Fruit fly (Drosophila melanogaster) whole organism, prepupa: Measurements from ENCODE around the gene MFS9.

ENCODE experiments used
- Blimp-1 ChIP-seq: fragments of 200-800 bp; sonication (Bioruptor generic); optimal IDR thresholded peaks from 3 replicates; lab custom pipeline; 2017; ENCODE audit warnings: missing biosample characterization, missing genetic modification characterization, mild to moderate bottlenecking, moderate library complexity, missing genetic modification reagents
- CG10631 ChIP-seq: fragments of 200-800 bp; sonication (Bioruptor generic); optimal IDR thresholded peaks from 2 replicates; lab custom pipeline; 2016; ENCODE audit warnings: missing biosample characterization, missing genetic modification characterization
- CG10669 ChIP-seq: fragments of 200-800 bp; sonication (Bioruptor generic); optimal IDR thresholded peaks from 3 replicates; lab custom pipeline; 2018; ENCODE audit warnings: missing biosample characterization, mild to moderate bottlenecking, missing genetic modification characterization, moderate library complexity
- CG11294 ChIP-seq: fragments of 200-800 bp; sonication (Bioruptor generic); IDR thresholded peaks from 2 replicates; pipeline ENCODE4 v1.3.6; 2022; ENCODE audit warnings: missing biosample characterization, missing genetic modification characterization
- CG11762 ChIP-seq: fragments of 200-800 bp; sonication (Bioruptor generic); optimal IDR thresholded peaks from 3 replicates; lab custom pipeline; 2016; ENCODE audit warnings: missing biosample characterization, missing genetic modification characterization; ENCODE audit not compliant: insufficient read depth
- CG11902 ChIP-seq: fragments of 200-800 bp; sonication (Bioruptor generic); optimal IDR thresholded peaks from 3 replicates; lab custom pipeline; 2016; ENCODE audit warnings: missing biosample characterization, missing genetic modification characterization
- CG15336 ChIP-seq: fragments of 200-800 bp; sonication (Bioruptor generic); IDR thresholded peaks from 2 replicates; pipeline ENCODE4 v1.3.6; 2022; ENCODE audit warnings: missing biosample characterization, missing genetic modification characterization
- CG1621 ChIP-seq: fragments of 200-800 bp; sonication (Bioruptor generic); optimal IDR thresholded peaks from 3 replicates; lab custom pipeline; 2018; ENCODE audit warnings: missing biosample characterization, mild to moderate bottlenecking, missing genetic modification characterization
- CG16779 ChIP-seq: fragments of 200-800 bp; sonication (Bioruptor generic); optimal IDR thresholded peaks from 3 replicates; lab custom pipeline; 2017; ENCODE audit warnings: missing biosample characterization, mild to moderate bottlenecking, missing genetic modification characterization
- CG3032 ChIP-seq: fragments of 200-800 bp; optimal IDR thresholded peaks from 2 replicates; lab custom pipeline; 2019; ENCODE audit warnings: missing biosample characterization, mild to moderate bottlenecking, missing genetic modification characterization, moderate library complexity
- CG31627 ChIP-seq: fragments of 200-800 bp; sonication (Bioruptor generic); optimal IDR thresholded peaks from 3 replicates; lab custom pipeline; 2016; ENCODE audit warnings: missing biosample characterization, missing genetic modification characterization
- CG32006 ChIP-seq: fragments of 200-800 bp; sonication (Bioruptor generic); optimal IDR thresholded peaks from 3 replicates; lab custom pipeline; 2017; ENCODE audit warnings: missing biosample characterization, mild to moderate bottlenecking, missing genetic modification characterization
- CG34406 ChIP-seq: fragments of 200-800 bp; sonication (Bioruptor generic); optimal IDR thresholded peaks from 3 replicates; lab custom pipeline; 2016; ENCODE audit warnings: missing biosample characterization, missing genetic modification characterization
- CG3919 ChIP-seq: fragments of 200-800 bp; sonication (Bioruptor generic); optimal IDR thresholded peaks from 3 replicates; lab custom pipeline; 2016; ENCODE audit warnings: missing biosample characterization, missing genetic modification characterization
- CG6163 ChIP-seq: fragments of 200-800 bp; sonication (Bioruptor generic); IDR thresholded peaks from 3 replicates; pipeline ENCODE4 v1.3.6; 2022; ENCODE audit warnings: missing biosample characterization, missing genetic modification characterization
- CG6276 ChIP-seq: fragments of 200-800 bp; sonication (Bioruptor generic); optimal IDR thresholded peaks from 2 replicates; lab custom pipeline; 2017; ENCODE audit warnings: missing biosample characterization, mild to moderate bottlenecking, missing genetic modification characterization
- CG6808 ChIP-seq: fragments of 200-800 bp; sonication (Bioruptor generic); optimal IDR thresholded peaks from 3 replicates; lab custom pipeline; 2017; ENCODE audit warnings: missing biosample characterization, missing genetic modification characterization, mild to moderate bottlenecking, moderate library complexity, missing genetic modification reagents
- CG6854 ChIP-seq: fragments of 200-800 bp; sonication (Bioruptor generic); optimal IDR thresholded peaks from 2 replicates; lab custom pipeline; 2017; ENCODE audit warnings: missing biosample characterization, mild to moderate bottlenecking, missing genetic modification characterization
- CG7368 ChIP-seq: fragments of 200-800 bp; sonication (Bioruptor generic); optimal IDR thresholded peaks from 3 replicates; lab custom pipeline; 2016; ENCODE audit warnings: missing biosample characterization, missing genetic modification characterization
- CG8119 ChIP-seq: fragments of 200-800 bp; sonication (Bioruptor generic); IDR thresholded peaks from 3 replicates; pipeline ENCODE4 v1.3.6; 2022; ENCODE audit warnings: missing biosample characterization, missing genetic modification characterization
- CG8319 ChIP-seq: fragments of 200-800 bp; sonication (Bioruptor generic); optimal IDR thresholded peaks from 3 replicates; lab custom pipeline; 2016; ENCODE audit warnings: missing biosample characterization, missing genetic modification characterization
- CG8632 ChIP-seq: fragments of 200-800 bp; sonication (Bioruptor generic); optimal IDR thresholded peaks from 3 replicates; lab custom pipeline; 2016; ENCODE audit warnings: missing biosample characterization, missing genetic modification characterization
- CG9139 ChIP-seq: fragments of 200-800 bp; sonication (Bioruptor generic); optimal IDR thresholded peaks from 3 replicates; lab custom pipeline; 2017; ENCODE audit warnings: missing biosample characterization, mild to moderate bottlenecking, missing genetic modification characterization
- Eip75B ChIP-seq: fragments of 200-800 bp; sonication (Bioruptor generic); optimal IDR thresholded peaks from 3 replicates; lab custom pipeline; 2016; ENCODE audit warnings: missing biosample characterization, missing genetic modification characterization
- Eip78C ChIP-seq: fragments of 200-800 bp; sonication (Bioruptor generic); peaks from one replicate; lab custom pipeline; 2016; ENCODE audit warnings: missing biosample characterization, missing genetic modification characterization
- Ets21C ChIP-seq: fragments of 200-800 bp; sonication (Bioruptor generic); optimal IDR thresholded peaks from 3 replicates; lab custom pipeline; 2016; ENCODE audit warnings: missing biosample characterization, missing genetic modification characterization
- Ets96B ChIP-seq: fragments of 200-800 bp; optimal IDR thresholded peaks from 2 replicates; lab custom pipeline; 2019; ENCODE audit warnings: missing biosample characterization, mild to moderate bottlenecking, missing genetic modification characterization, moderate library complexity
- Gug ChIP-seq: fragments of 200-800 bp; sonication (Bioruptor generic); IDR thresholded peaks from 2 replicates; pipeline ENCODE4 v1.3.6; 2022; ENCODE audit warnings: missing biosample characterization, missing genetic modification characterization
- Hr38 ChIP-seq: sonication (Bioruptor generic); optimal IDR thresholded peaks from 2 replicates; lab custom pipeline; 2016; ENCODE audit warnings: missing biosample characterization, missing genetic modification characterization
- Hr39 ChIP-seq: fragments of 200-800 bp; sonication (Bioruptor generic); optimal IDR thresholded peaks from 2 replicates; lab custom pipeline; 2016; ENCODE audit warnings: missing biosample characterization, missing genetic modification characterization
- Hr4 ChIP-seq: fragments of 200-800 bp; sonication (Bioruptor generic); optimal IDR thresholded peaks from 3 replicates; lab custom pipeline; 2016; ENCODE audit warnings: missing biosample characterization, missing genetic modification characterization
- Lpt ChIP-seq: fragments of 200-800 bp; sonication (Bioruptor generic); optimal IDR thresholded peaks from 3 replicates; lab custom pipeline; 2016; ENCODE audit warnings: missing biosample characterization, missing genetic modification characterization
- Met ChIP-seq: fragments of 200-800 bp; sonication (Bioruptor generic); optimal IDR thresholded peaks from 3 replicates; lab custom pipeline; 2016; ENCODE audit warnings: missing biosample characterization, missing genetic modification characterization
- OdsH ChIP-seq: fragments of 200-800 bp; sonication (Bioruptor generic); optimal IDR thresholded peaks from 3 replicates; lab custom pipeline; 2016; ENCODE audit warnings: missing biosample characterization, missing genetic modification characterization
- Smox ChIP-seq: fragments of 200-800 bp; sonication (Bioruptor generic); optimal IDR thresholded peaks from 3 replicates; lab custom pipeline; 2016; ENCODE audit warnings: missing biosample characterization, missing genetic modification characterization
- Sox102F ChIP-seq: fragments of 200-800 bp; sonication (Bioruptor generic); optimal IDR thresholded peaks from 2 replicates; lab custom pipeline; 2016; ENCODE audit warnings: missing biosample characterization, mild to moderate bottlenecking, missing genetic modification characterization
- Sox14 ChIP-seq: fragments of 200-800 bp; sonication (Bioruptor generic); optimal IDR thresholded peaks from 3 replicates; lab custom pipeline; 2016; ENCODE audit warnings: missing biosample characterization, missing genetic modification characterization
- Sox15 ChIP-seq: fragments of 200-800 bp; sonication (Bioruptor generic); optimal IDR thresholded peaks from 3 replicates; lab custom pipeline; 2016; ENCODE audit warnings: missing biosample characterization, missing genetic modification characterization
- achi ChIP-seq: fragments of 200-800 bp; sonication (Bioruptor generic); optimal IDR thresholded peaks from 3 replicates; lab custom pipeline; 2016; ENCODE audit warnings: missing biosample characterization, missing genetic modification characterization
- acj6 ChIP-seq: fragments of 200-800 bp; sonication (Bioruptor generic); optimal IDR thresholded peaks from 3 replicates; lab custom pipeline; 2016; ENCODE audit warnings: missing biosample characterization, missing genetic modification characterization
- dac ChIP-seq: fragments of 200-800 bp; sonication (Bioruptor generic); optimal IDR thresholded peaks from 2 replicates; lab custom pipeline; 2017; ENCODE audit warnings: missing biosample characterization, mild to moderate bottlenecking, missing genetic modification characterization
- dsx ChIP-seq: fragments of 200-800 bp; optimal IDR thresholded peaks from 3 replicates; lab custom pipeline; 2019; ENCODE audit warnings: missing biosample characterization, mild to moderate bottlenecking, missing genetic modification characterization, moderate library complexity; ENCODE audit not compliant: poor library complexity, severe bottlenecking
- eg ChIP-seq: fragments of 200-800 bp; sonication (Bioruptor generic); IDR thresholded peaks from 3 replicates; pipeline ENCODE4 v1.3.6; 2022; ENCODE audit warnings: missing biosample characterization, missing genetic modification characterization
- fd59A ChIP-seq: fragments of 200-800 bp; sonication (Bioruptor generic); optimal IDR thresholded peaks from 2 replicates; lab custom pipeline; 2017; ENCODE audit warnings: missing biosample characterization, mild to moderate bottlenecking, missing genetic modification characterization, missing genetic modification reagents
- fd85E ChIP-seq: fragments of 200-800 bp; sonication (Bioruptor generic); optimal IDR thresholded peaks from 3 replicates; lab custom pipeline; 2016; ENCODE audit warnings: missing biosample characterization, missing genetic modification characterization
- fkh ChIP-seq: fragments of 200-800 bp; sonication (Bioruptor generic); optimal IDR thresholded peaks from 3 replicates; lab custom pipeline; 2017; ENCODE audit warnings: missing biosample characterization, mild to moderate bottlenecking, missing genetic modification characterization, moderate library complexity
- net ChIP-seq: fragments of 200-800 bp; sonication (Bioruptor generic); optimal IDR thresholded peaks from 3 replicates; lab custom pipeline; 2016; ENCODE audit warnings: missing biosample characterization, missing genetic modification characterization
- salr ChIP-seq, 2 experiments: fragments of 200-800 bp; sonication (Bioruptor generic); optimal IDR thresholded peaks; 3 replicates each; lab custom pipeline; 2016 to 2018; ENCODE audit warnings: missing biosample characterization in 2 of 2, missing genetic modification characterization in 2 of 2, mild to moderate bottlenecking in 1 of 2
- spab ChIP-seq: fragments of 200-800 bp; sonication (Bioruptor generic); optimal IDR thresholded peaks from 2 replicates; lab custom pipeline; 2017; ENCODE audit warnings: missing biosample characterization, mild to moderate bottlenecking, missing genetic modification characterization, missing genetic modification reagents
- ss ChIP-seq, 2 experiments: fragments of 200-800 bp; sonication (Bioruptor generic); optimal IDR thresholded peaks; 2 replicates in 1 of 2; 3 replicates in 1 of 2; lab custom pipeline; 2017 to 2018; ENCODE audit warnings: mild to moderate bottlenecking in 2 of 2, missing biosample characterization in 2 of 2, missing genetic modification characterization in 2 of 2, moderate library complexity in 1 of 2
- svp ChIP-seq: fragments of 200-800 bp; sonication (Bioruptor generic); peaks from one replicate; lab custom pipeline; 2016; ENCODE audit warnings: missing biosample characterization, missing genetic modification characterization
- topi ChIP-seq: fragments of 200-800 bp; sonication (Bioruptor generic); optimal IDR thresholded peaks from 3 replicates; lab custom pipeline; 2016; ENCODE audit warnings: missing biosample characterization, missing genetic modification characterization
- vri ChIP-seq: fragments of 200-800 bp; sonication (Bioruptor generic); optimal IDR thresholded peaks from 3 replicates; lab custom pipeline; 2016; ENCODE audit warnings: missing biosample characterization, mild to moderate bottlenecking, missing genetic modification characterization

Gene MFS9

dm6 chr3R:20555023-20555422 is 42.8 kb upstream of the MFS9 start:
- TF ChIP-seq eg (GFP tag; lab: Robert Waterston, UW) (peak; percentile 61; the same call in 2 of the 3 replicates), svp (GFP tag; lab: Kevin White, UChicago) (peak; percentile 74), Hr38 (GFP tag; lab: Kevin White, UChicago) (no peak), CG7368 (GFP tag; lab: Kevin White, UChicago) (no peak), CG11762 (no peak), CG34406 (GFP tag; lab: Kevin White, UChicago) (no peak), CG9139 (GFP tag; lab: Kevin White, UChicago) (no peak), CG15336 (GFP tag; lab: Robert Waterston, UW) (no peak), CG16779 (tag; lab: Kevin White, UChicago) (no peak), OdsH (GFP tag; lab: Kevin White, UChicago) (no peak), Sox14 (GFP tag; lab: Kevin White, UChicago) (no peak), Lpt (GFP tag; lab: Kevin White, UChicago) (no peak), CG6854 (no peak), CG11902 (no peak), Ets21C (no peak), Smox (no peak), CG1621 (tag; lab: Kevin White, UChicago) (no peak), CG11294 (GFP tag; lab: Robert Waterston, UW) (peak; percentile 49; the same call in 1 of the 2 replicates), Hr39 (no peak), acj6 (GFP tag; lab: Kevin White, UChicago) (no peak), fd59A (GFP tag; lab: Kevin White, UChicago) (no peak), vri (GFP tag; lab: Kevin White, UChicago) (no peak), CG6276 (peak; percentile 35), CG32006 (no peak), spab (GFP tag; lab: Kevin White, UChicago) (no peak), dsx (GFP tag; lab: Kevin White, UChicago) (no peak), Blimp-1 (no peak), fkh (GFP tag; lab: Kevin White, UChicago) (peak; percentile 35), Sox15 (GFP tag; lab: Kevin White, UChicago) (no peak), Gug (GFP tag; lab: Robert Waterston, UW) (no peak), Ets96B (tag; lab: Kevin White, UChicago) (no peak), net (GFP tag; lab: Kevin White, UChicago) (no peak), Met (GFP tag; lab: Kevin White, UChicago) (peak; percentile 33), CG8119 (no peak), salr (GFP tag; optimal IDR thresholded peaks at IDR 0.05; lab: Kevin White, UChicago) (no peak), achi (GFP tag; lab: Kevin White, UChicago) (no peak), CG10669 (GFP tag; lab: Kevin White, UChicago) (no peak), CG3032 (tag; lab: Kevin White, UChicago) (no peak), CG8632 (GFP tag; lab: Kevin White, UChicago) (no peak), CG6163 (GFP tag; lab: Robert Waterston, UW) (peak; percentile 62; the same call in 1 of the 3 replicates), CG31627 (GFP tag; lab: Kevin White, UChicago) (no peak), Sox102F (GFP tag; lab: Kevin White, UChicago) (no peak), Eip75B (GFP tag; lab: Kevin White, UChicago) (no peak), CG6808 (GFP tag; lab: Kevin White, UChicago) (no peak), ss (GFP tag; optimal IDR thresholded peaks at IDR 0.05; lab: Kevin White, UChicago) (peak in 1 of 2 experiments; percentile 43), dac (GFP tag; lab: Kevin White, UChicago) (no peak), Hr4 (no peak), CG8319 (GFP tag; lab: Kevin White, UChicago) (no peak), topi (no peak), fd85E (GFP tag; lab: Kevin White, UChicago) (no peak), CG10631 (GFP tag; lab: Kevin White, UChicago) (no peak), Eip78C (GFP tag; lab: Kevin White, UChicago) (peak; percentile 66), CG3919 (GFP tag; lab: Kevin White, UChicago) (no peak)
